Fruit fly (Drosophila melanogaster) S2 (cell line): ENCODE results near the gene CG13474.

Experiments
- CG8478 ChIP-seq: fragments of >200 bp; optimal IDR thresholded peaks from 2 replicates; lab custom pipeline; 2018
- CTCF ChIP-seq, 2 experiments: fragments of >200 bp; optimal IDR thresholded peaks; 2 replicates each; lab custom pipeline; 2018

- TF ChIP-seq CG8478 (lab: Kevin White, UChicago) (no peak), CTCF (optimal IDR thresholded peaks at IDR 0.05; lab: Kevin White, UChicago) (no peak)
Measured at dm6 chr3L:14648922-14649321, 48.0 kb downstream of the CG13474 start.
